Worm (Caenorhabditis elegans): ENCODE measurements around the gene vps-11.

Gene vps-11

DNA sequence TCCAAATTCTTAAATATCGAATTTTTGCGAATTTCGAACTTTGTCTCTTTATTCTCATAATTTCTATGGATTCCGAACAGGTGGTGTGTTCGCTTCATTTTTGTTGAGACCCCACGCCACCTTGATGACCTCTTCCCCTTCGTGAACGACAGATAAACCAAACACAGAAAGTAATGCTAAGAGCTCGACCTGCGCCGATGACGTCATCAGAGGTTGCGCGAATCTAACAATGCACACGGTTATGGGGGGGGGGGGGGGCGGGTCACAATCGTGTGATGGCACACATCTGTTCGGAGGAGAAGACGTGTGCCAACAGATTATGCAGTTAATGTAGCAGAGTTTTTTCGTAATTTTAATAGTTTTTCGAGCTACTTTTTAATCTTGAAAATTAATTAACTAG, 9.0 kb downstream of the vps-11 start:
- TF ChIP-seq cnd-1 (tag; optimal IDR thresholded peaks at IDR 0.05) (peak; percentile 70), zip-8 (tag; optimal IDR thresholded peaks at IDR 0.05) (peak; percentile 39), nhr-2 (tag; optimal IDR thresholded peaks at IDR 0.05) (peak; percentile 70), pha-4 (tag; optimal IDR thresholded peaks at IDR 0.05) (no peak)

DNA sequence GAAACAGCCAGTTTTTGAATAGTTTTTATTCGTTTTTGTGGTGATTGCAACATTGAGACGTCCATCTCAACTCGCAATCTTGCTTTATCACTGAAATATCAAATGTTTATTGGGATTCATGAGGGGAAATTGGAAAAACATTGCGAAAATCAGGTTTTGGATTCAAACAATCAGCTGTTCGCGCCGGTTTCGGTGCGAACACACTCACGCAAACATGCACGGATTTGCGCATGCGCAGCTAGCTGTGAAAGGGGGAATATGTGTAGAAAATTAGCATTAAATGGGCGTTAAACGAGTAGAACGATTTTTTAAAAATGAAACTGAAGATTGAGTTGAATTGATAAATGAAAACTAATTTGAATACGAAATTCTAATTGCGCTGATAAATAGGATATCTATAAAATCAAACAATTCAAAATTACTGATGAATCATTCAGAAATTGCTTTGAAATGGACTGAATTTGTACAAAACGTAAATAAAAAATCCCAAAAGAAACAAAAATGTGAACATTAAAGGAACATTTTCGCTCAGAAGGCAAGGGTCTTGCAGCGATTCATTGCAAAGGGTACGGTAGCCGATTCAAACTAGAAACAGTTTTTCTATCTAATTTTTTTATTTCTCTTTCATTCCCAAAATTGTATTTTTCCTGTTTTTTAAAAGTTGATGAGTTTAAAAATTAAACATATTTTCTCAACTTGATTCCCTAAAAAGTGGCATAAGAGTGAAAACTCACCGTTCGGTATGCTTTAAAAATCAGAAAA, 9.9 kb downstream of the vps-11 start, which contains the start of gene ect-2:
Gene ect-2, minus strand, starts transcription at position 762 of the 762 bp plus-strand sequence.
- TF ChIP-seq ces-1 (GFP tag; optimal IDR thresholded peaks at IDR 0.05) (no peak), mep-1 (tag; optimal IDR thresholded peaks at IDR 0.05) (no peak), ham-2 (GFP tag; optimal IDR thresholded peaks at IDR 0.05) (peak; percentile 50), ceh-43 (GFP tag; optimal IDR thresholded peaks at IDR 0.05) (no peak)

DNA sequence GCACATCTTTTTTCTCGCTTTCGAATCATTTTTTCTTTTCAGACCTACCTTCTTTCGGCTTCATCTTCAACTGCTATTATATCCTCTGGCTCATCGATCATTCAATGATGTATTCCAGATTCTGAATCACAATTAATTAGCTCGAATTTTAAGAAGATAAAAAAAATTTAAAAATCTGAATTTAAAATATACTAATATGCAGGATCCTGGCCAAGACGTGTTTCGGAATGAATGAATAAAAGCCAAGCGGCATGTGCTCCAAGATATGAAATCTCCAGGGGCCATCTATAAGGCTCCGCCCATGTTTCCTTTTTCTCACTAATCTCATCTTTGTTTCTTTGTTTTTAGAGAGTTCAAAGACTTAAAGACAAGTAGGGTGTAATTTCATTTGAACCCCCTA, 15.3 kb downstream of the vps-11 start, which contains the start of gene mpz-1:
Gene mpz-1, minus strand, starts transcription at position 101 of the 400 bp plus-strand sequence.
- TF ChIP-seq ham-2 (GFP tag; optimal IDR thresholded peaks at IDR 0.05) (no peak), cnd-1 (tag; optimal IDR thresholded peaks at IDR 0.05) (no peak), ces-1 (GFP tag; optimal IDR thresholded peaks at IDR 0.05) (no peak), lin-13 (tag; optimal IDR thresholded peaks at IDR 0.05) (no peak), zip-8 (tag; optimal IDR thresholded peaks at IDR 0.05) (no peak), nhr-237 (tag; optimal IDR thresholded peaks at IDR 0.05) (no peak), snpc-4 (tag; optimal IDR thresholded peaks at IDR 0.05) (no peak), flh-1 (GFP tag; optimal IDR thresholded peaks at IDR 0.05) (no peak), hlh-1 (tag; optimal IDR thresholded peaks at IDR 0.05) (no peak), sptf-1 (tag; optimal IDR thresholded peaks at IDR 0.05) (no peak)

DNA sequence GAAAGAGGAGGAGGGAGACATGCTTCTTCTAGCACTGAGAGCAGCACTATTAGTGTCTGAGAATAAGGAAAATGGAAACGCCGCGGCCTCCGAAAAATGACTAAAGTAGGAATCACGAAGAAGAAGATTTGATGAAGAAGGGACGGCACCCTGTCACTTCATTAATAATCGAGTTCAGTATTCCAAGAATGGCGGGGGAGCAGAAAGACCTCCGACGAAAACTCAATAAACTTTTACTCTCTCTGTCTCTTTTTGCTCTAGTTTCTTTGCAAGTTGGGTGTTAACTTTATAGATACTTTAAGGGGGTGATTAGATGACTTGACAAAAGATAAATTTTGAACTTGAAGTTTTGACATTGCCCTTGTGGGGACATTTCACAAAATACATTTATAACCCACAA, 24.0 kb downstream of the vps-11 start:
- TF ChIP-seq ces-1 (GFP tag; optimal IDR thresholded peaks at IDR 0.05) (peak; percentile 88), unc-62 (GFP tag; optimal IDR thresholded peaks at IDR 0.05) (no peak), bed-3 (GFP tag; optimal IDR thresholded peaks at IDR 0.05) (no peak), lin-13 (tag; optimal IDR thresholded peaks at IDR 0.05) (no peak), unc-120 (tag; optimal IDR thresholded peaks at IDR 0.05; ENCODE audit: poor library complexity, severe bottlenecking) (no peak), mls-2 (tag; optimal IDR thresholded peaks at IDR 0.05) (no peak), M03D4.4 (tag; optimal IDR thresholded peaks at IDR 0.05) (no peak), blmp-1 (tag; optimal IDR thresholded peaks at IDR 0.05) (no peak), nhr-12 (tag; optimal IDR thresholded peaks at IDR 0.05) (no peak)

DNA sequence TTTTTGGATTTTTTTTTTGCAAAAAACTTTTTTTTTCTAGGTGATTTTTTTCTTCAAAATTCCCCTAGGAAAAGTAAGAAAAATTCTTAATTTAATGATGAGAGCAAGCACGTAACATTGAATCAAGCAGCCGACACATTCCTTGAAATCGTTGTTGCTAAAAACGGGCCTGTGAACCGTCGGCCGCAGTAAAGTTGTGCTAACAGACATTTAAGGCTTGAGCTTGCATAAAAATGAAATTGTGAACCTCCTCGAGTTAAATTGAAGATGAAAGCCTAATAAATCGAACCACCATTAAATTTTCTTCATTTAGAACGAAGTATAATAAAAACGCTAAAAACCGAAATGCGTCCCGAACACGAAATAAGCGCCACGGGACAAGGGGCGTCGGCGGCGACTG, 25.3 kb downstream of the vps-11 start:
- TF ChIP-seq hlh-1 (tag; optimal IDR thresholded peaks at IDR 0.05) (no peak), ham-2 (GFP tag; optimal IDR thresholded peaks at IDR 0.05) (no peak), unc-39 (tag; optimal IDR thresholded peaks at IDR 0.05) (no peak), tbx-8 (GFP tag; optimal IDR thresholded peaks at IDR 0.05) (no peak), unc-120 (tag; optimal IDR thresholded peaks at IDR 0.05; ENCODE audit: poor library complexity, severe bottlenecking) (no peak), elt-3 (tag; optimal IDR thresholded peaks at IDR 0.05) (no peak)

DNA sequence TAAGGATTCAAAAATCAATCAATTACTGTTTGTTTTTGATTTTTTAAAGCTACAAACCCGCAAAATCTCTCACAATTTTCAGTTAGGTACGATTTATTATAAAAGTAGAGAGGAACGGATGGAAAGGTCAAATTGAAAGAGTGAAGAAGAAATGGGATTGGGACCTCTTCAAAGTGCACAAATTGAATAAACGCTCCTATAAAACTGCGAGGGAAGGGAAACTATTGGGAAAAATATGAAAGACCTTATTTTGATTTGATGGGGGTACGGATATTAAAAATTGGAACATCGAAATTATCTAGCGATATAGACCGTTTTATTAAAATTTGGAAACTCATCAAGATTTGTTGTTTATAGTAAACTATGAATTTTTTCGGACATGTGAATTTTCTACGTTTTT, 26.5 kb downstream of the vps-11 start:
- peak; percentile 79 for TF ChIP-seq ces-1 (GFP tag; optimal IDR thresholded peaks at IDR 0.05)
- no peak for TF ChIP-seq elt-1 (tag; optimal IDR thresholded peaks at IDR 0.05; ENCODE audit: borderline replicate concordance, insufficient read depth)
- no peak for TF ChIP-seq ztf-11 (tag; optimal IDR thresholded peaks at IDR 0.05)

DNA sequence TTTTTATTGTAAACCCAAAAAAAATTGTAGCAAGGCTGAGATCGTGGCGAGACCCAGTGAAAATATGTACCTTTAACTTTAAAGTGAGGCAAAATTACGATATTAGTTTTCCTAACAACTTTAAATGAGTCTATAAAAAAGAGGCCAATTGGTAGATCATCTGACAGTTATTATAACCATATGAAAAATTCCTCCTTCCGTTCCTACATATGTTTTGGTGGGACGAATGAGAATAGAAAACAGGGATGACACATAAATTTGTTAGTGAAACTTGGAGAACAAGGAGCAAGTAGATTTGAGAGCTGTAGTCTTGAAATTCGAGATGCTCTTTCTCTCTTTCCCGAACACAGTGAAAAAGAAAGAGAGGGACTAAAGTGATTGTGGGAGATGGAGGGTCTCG, 28.1 kb downstream of the vps-11 start:
- no peak for TF ChIP-seq drap-1 (GFP tag; optimal IDR thresholded peaks at IDR 0.05)
- no peak for TF ChIP-seq zip-8 (tag; optimal IDR thresholded peaks at IDR 0.05)
- TF ChIP-seq lin-13 (tag; optimal IDR thresholded peaks at IDR 0.05): no peak
- TF ChIP-seq mls-2 (tag; optimal IDR thresholded peaks at IDR 0.05): no peak
- TF ChIP-seq ztf-11 (tag; optimal IDR thresholded peaks at IDR 0.05): no peak

Data from whole organism, mixed stage, embryonic.